Worm (Caenorhabditis elegans) whole organism, L4/young adult: ENCODE results near the gene nspc-5.

Experiments used
- dao-5 ChIP-seq: sonication (generic microtip); optimal IDR thresholded peaks from 2 replicates; lab custom pipeline; 2016; ENCODE audit warnings: missing genotype, missing genetic modification characterization, moderate library complexity, missing compliant biosample characterization
- him-1 ChIP-seq: sonication (generic microtip); optimal IDR thresholded peaks from 2 replicates; lab custom pipeline; 2016; ENCODE audit warnings: missing genotype, missing genetic modification reagents, missing genetic modification characterization, missing compliant biosample characterization

- TF ChIP-seq dao-5 (tag; lab: Kevin White, UChicago) = no peak
- no peak for TF ChIP-seq him-1 (tag; lab: Kevin White, UChicago)
Measured at ce11 chrX:8568423-8568903, 29.9 kb downstream of the nspc-5 start.
